Worm (Caenorhabditis elegans) whole organism, L4 larva: Measurements from ENCODE around the gene nas-7.

Experiments used
- D1046.2 ChIP-seq: fragments of 200-800 bp; sonication (Bioruptor generic); IDR thresholded peaks from 2 replicates; pipeline ENCODE4 v1.3.6; 2022; ENCODE audit warnings: missing genetic modification characterization, missing compliant biosample characterization
- F26F4.8 ChIP-seq: fragments of 200-800 bp; sonication (Bioruptor generic); conservative IDR thresholded peaks from 2 replicates; pipeline ENCODE4 v1.3.6; 2022; ENCODE audit warnings: missing genetic modification characterization, missing compliant biosample characterization
- F44E2.7 ChIP-seq: fragments of 200-800 bp; sonication (Bioruptor generic); IDR thresholded peaks from 2 replicates; pipeline ENCODE4 v2.1.2; 2022; ENCODE audit warnings: missing genetic modification characterization, missing compliant biosample characterization
- R02D3.7 ChIP-seq: fragments of 150-350 bp; sonication (generic microtip); optimal IDR thresholded peaks from 3 replicates; lab custom pipeline; 2014; ENCODE audit warnings: missing biosample characterization, missing genetic modification characterization
- Y5F2A.4 ChIP-seq: fragments of 200-800 bp; sonication (Bioruptor generic); optimal IDR thresholded peaks from 2 replicates; lab custom pipeline; 2018; ENCODE audit warnings: mild to moderate bottlenecking, missing genetic modification characterization, missing compliant biosample characterization
- aha-1 ChIP-seq: fragments of 150-350 bp; peaks from one replicate; lab custom pipeline; 2014; ENCODE audit warnings: missing biosample characterization, missing genetic modification characterization
- ama-1 ChIP-seq: fragments of 150-350 bp; optimal IDR thresholded peaks from 2 replicates; lab custom pipeline; 2014; ENCODE audit warnings: inconsistent platforms, mixed read lengths
- arid-1 ChIP-seq: fragments of 200-800 bp; sonication (Bioruptor generic); conservative IDR thresholded peaks from 2 replicates; pipeline ENCODE4 v1.3.6; 2022; ENCODE audit warnings: missing genetic modification reagents, missing genetic modification characterization, missing compliant biosample characterization
- ceh-32 ChIP-seq: sonication (generic microtip); optimal IDR thresholded peaks from 2 replicates; lab custom pipeline; 2016; ENCODE audit warnings: mild to moderate bottlenecking, missing genetic modification characterization, missing compliant biosample characterization; ENCODE audit not compliant: poor library complexity
- ceh-82 ChIP-seq: sonication (generic microtip); optimal IDR thresholded peaks from 2 replicates; lab custom pipeline; 2017; ENCODE audit warnings: missing biosample characterization, missing genetic modification characterization
- ces-1 ChIP-seq: fragments of 150-350 bp; sonication (generic microtip); optimal IDR thresholded peaks from 4 replicates; lab custom pipeline; 2014; ENCODE audit warnings: missing biosample characterization, missing genetic modification reagents, missing genetic modification characterization
- ctbp-1 ChIP-seq: fragments of 200-800 bp; sonication (Bioruptor generic); IDR thresholded peaks from 2 replicates; pipeline ENCODE4 v1.3.6; 2022; ENCODE audit warnings: missing genetic modification reagents, missing genetic modification characterization, missing compliant biosample characterization
- daf-16 ChIP-seq, 3 experiments: sonication (generic microtip); optimal IDR thresholded peaks; 2 replicates each; lab custom pipeline; 2016 to 2017; ENCODE audit warnings: missing genetic modification characterization in 3 of 3, missing genetic modification reagents in 3 of 3, mild to moderate bottlenecking in 2 of 3, missing compliant biosample characterization in 2 of 3, missing biosample characterization in 1 of 3, moderate library complexity in 1 of 3
- dmd-6 ChIP-seq: fragments of 200-800 bp; sonication (Bioruptor generic); IDR thresholded peaks from 2 replicates; pipeline ENCODE4 v1.3.6; 2022; ENCODE audit warnings: missing genetic modification reagents, missing genetic modification characterization, missing compliant biosample characterization
- dpl-1 ChIP-seq: fragments of 150-350 bp; optimal IDR thresholded peaks from 2 replicates; lab custom pipeline; 2014; ENCODE audit warnings: missing biosample characterization, missing genetic modification reagents, missing genetic modification characterization
- duxl-1 ChIP-seq: sonication (generic microtip); optimal IDR thresholded peaks from 2 replicates; lab custom pipeline; 2016; ENCODE audit warnings: mild to moderate bottlenecking, missing genetic modification characterization, moderate library complexity, missing compliant biosample characterization; ENCODE audit not compliant: poor library complexity
- fkh-10 ChIP-seq: fragments of 150-350 bp; optimal IDR thresholded peaks from 2 replicates; lab custom pipeline; 2014; ENCODE audit warnings: missing biosample characterization, missing genetic modification reagents, missing genetic modification characterization
- hlh-11 ChIP-seq: fragments of 200-800 bp; sonication (Bioruptor generic); optimal IDR thresholded peaks from 2 replicates; lab custom pipeline; 2018; ENCODE audit warnings: mild to moderate bottlenecking, missing genetic modification characterization, missing compliant biosample characterization
- hmg-1.1 ChIP-seq: fragments of 200-800 bp; sonication (Bioruptor generic); IDR thresholded peaks from 2 replicates; pipeline ENCODE4 v1.3.6; 2022; ENCODE audit warnings: missing genetic modification reagents, missing genetic modification characterization, missing compliant biosample characterization
- lin-13 ChIP-seq: fragments of 150-350 bp; optimal IDR thresholded peaks from 2 replicates; lab custom pipeline; 2014; ENCODE audit warnings: missing biosample characterization, missing genetic modification reagents, missing genetic modification characterization
- lin-15B ChIP-seq: fragments of 150-350 bp; sonication (generic microtip); optimal IDR thresholded peaks from 3 replicates; lab custom pipeline; 2014; ENCODE audit warnings: missing biosample characterization, missing genetic modification characterization
- lir-3 ChIP-seq: sonication (generic microtip); optimal IDR thresholded peaks from 2 replicates; lab custom pipeline; 2016; ENCODE audit warnings: mild to moderate bottlenecking, missing genetic modification characterization, missing compliant biosample characterization
- lsy-2 ChIP-seq, 2 experiments: fragments of 150-350 bp in 1 of 2; sonication (generic microtip) in 1 of 2; optimal IDR thresholded peaks; 2 replicates each; lab custom pipeline; 2014 to 2017; ENCODE audit warnings: missing biosample characterization in 2 of 2, missing genetic modification characterization in 2 of 2
- mdl-1 ChIP-seq, 2 experiments: fragments of 150-350 bp in 1 of 2; sonication (generic microtip) in 1 of 2; optimal IDR thresholded peaks; 2 replicates each; lab custom pipeline; 2014 to 2017; ENCODE audit warnings: missing biosample characterization in 2 of 2, missing genetic modification characterization in 2 of 2
- mxl-3 ChIP-seq: fragments of 200-800 bp; sonication (Bioruptor generic); optimal IDR thresholded peaks from 2 replicates; lab custom pipeline; 2018; ENCODE audit warnings: mild to moderate bottlenecking, missing genetic modification characterization, missing compliant biosample characterization
- nhr-111 ChIP-seq: fragments of 200-800 bp; sonication (Bioruptor generic); optimal IDR thresholded peaks from 2 replicates; lab custom pipeline; 2018; ENCODE audit warnings: mild to moderate bottlenecking, missing genetic modification characterization, missing compliant biosample characterization
- nhr-237 ChIP-seq: sonication (generic microtip); optimal IDR thresholded peaks from 2 replicates; lab custom pipeline; 2017; ENCODE audit warnings: missing biosample characterization, missing genetic modification characterization
- nhr-42 ChIP-seq: fragments of 200-800 bp; sonication (Bioruptor generic); IDR thresholded peaks from 2 replicates; pipeline ENCODE4 v1.3.6; 2022; ENCODE audit warnings: missing genetic modification characterization, missing compliant biosample characterization
- pha-4 ChIP-seq, 2 experiments: fragments of 150-350 bp in 1 of 2; fragments of 200-800 bp in 1 of 2; sonication (Bioruptor generic) in 1 of 2; IDR thresholded peaks in 1 of 2; optimal IDR thresholded peaks in 1 of 2; 2 replicates each; pipeline versions ENCODE4 v1.3.6 to Lab custom; 2014 to 2022; ENCODE audit warnings: missing genetic modification characterization in 2 of 2, missing genetic modification reagents in 2 of 2, missing biosample characterization in 1 of 2, missing compliant biosample characterization in 1 of 2
- rbr-2 ChIP-seq: sonication (generic microtip); optimal IDR thresholded peaks from 2 replicates; lab custom pipeline; 2016; ENCODE audit warnings: missing genotype, missing genetic modification characterization, missing compliant biosample characterization
- saeg-2 ChIP-seq: fragments of 200-800 bp; sonication (Bioruptor generic); IDR thresholded peaks from 2 replicates; pipeline ENCODE4 v1.3.6; 2022; ENCODE audit warnings: missing genetic modification reagents, missing genetic modification characterization, missing compliant biosample characterization
- sdz-12 ChIP-seq: fragments of 200-800 bp; sonication (Bioruptor generic); optimal IDR thresholded peaks from 2 replicates; lab custom pipeline; 2018; ENCODE audit warnings: mild to moderate bottlenecking, missing genetic modification characterization, missing compliant biosample characterization
- tag-97 ChIP-seq: fragments of 200-800 bp; sonication (Bioruptor generic); IDR thresholded peaks from 2 replicates; pipeline ENCODE4 v1.3.6; 2022; ENCODE audit warnings: missing genetic modification characterization, missing compliant biosample characterization
- unc-39 ChIP-seq: sonication (generic microtip); optimal IDR thresholded peaks from 2 replicates; lab custom pipeline; 2017; ENCODE audit warnings: missing biosample characterization, missing genetic modification characterization
- unc-62 ChIP-seq, 3 experiments: fragments of 150-350 bp in 1 of 3; sonication (generic microtip); optimal IDR thresholded peaks in 2 of 3; peaks in 1 of 3; 1 replicate in 1 of 3; 2 replicates in 2 of 3; lab custom pipeline; 2014 to 2017; ENCODE audit warnings: missing biosample characterization in 3 of 3, missing genetic modification characterization in 3 of 3, missing genetic modification reagents in 3 of 3, missing genotype in 1 of 3
- vab-7 ChIP-seq: fragments of 200-800 bp; sonication (Bioruptor generic); IDR thresholded peaks from 2 replicates; pipeline ENCODE4 v1.3.6; 2022; ENCODE audit warnings: missing genetic modification reagents, missing genetic modification characterization, missing compliant biosample characterization
- zfp-2 ChIP-seq: sonication (generic microtip); optimal IDR thresholded peaks from 2 replicates; lab custom pipeline; 2016; ENCODE audit warnings: mild to moderate bottlenecking, missing genetic modification characterization, missing compliant biosample characterization
- zip-11 ChIP-seq: fragments of 200-800 bp; sonication (Bioruptor generic); IDR thresholded peaks from 2 replicates; pipeline ENCODE4 v1.3.6; 2022; ENCODE audit warnings: missing genetic modification characterization, missing compliant biosample characterization
- zip-2 ChIP-seq: fragments of 150-350 bp; optimal IDR thresholded peaks from 2 replicates; lab custom pipeline; 2014; ENCODE audit warnings: missing biosample characterization, missing genetic modification characterization

The nas-7 gene

DNA sequence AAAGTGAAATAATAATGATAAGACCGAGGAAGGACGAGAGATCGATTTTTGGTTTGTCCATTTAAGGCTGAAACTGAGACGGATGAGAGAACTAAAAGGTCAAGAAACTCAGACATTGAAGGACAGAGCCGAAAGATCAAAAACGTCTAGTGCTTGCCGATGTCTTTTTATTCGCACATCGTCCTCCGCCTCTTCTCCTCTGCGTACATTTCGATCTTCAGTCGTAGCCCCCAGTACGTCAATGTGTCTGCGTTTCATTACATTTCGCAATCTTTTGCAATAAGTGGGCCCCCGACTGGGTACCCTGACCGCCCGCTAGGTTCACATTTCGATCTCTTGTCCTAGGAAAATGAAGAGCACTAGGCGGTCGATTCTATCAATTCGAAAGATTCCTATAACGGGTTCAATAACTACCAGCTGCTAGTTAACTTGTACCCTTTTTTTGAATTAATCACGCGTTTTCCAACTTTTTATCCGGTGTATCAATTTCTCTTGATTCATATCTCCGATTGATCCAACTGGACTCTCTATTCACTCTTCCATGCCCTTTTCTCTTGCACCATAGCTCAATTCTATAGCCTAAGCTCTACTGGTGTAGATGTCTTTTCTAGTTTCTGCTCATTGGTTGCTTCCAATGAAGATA is 10.4 kb downstream of the nas-7 start (continued):
- TF ChIP-seq ceh-32 (tag; lab: Kevin White, UChicago) (no peak), nhr-111 (no peak), arid-1 (GFP tag; lab: Robert Waterston, UW) (no peak), unc-39 (tag; lab: Kevin White, UChicago) (no peak), dmd-6 (peak; percentile 83), ama-1 (lab: Kevin White, UChicago) (peak; percentile 36), zip-2 (tag; lab: Kevin White, UChicago) (peak; percentile 93), hlh-11 (tag; lab: Kevin White, UChicago) (peak; percentile 85), D1046.2 (GFP tag; lab: Robert Waterston, UW) (no peak), lsy-2 (tag; optimal IDR thresholded peaks at IDR 0.05; lab: Kevin White, UChicago) (peak; percentile 55 to 63), pha-4 (GFP tag; IDR thresholded peaks at IDR 0.05; lab: Robert Waterston, UW) (no peak), pha-4 (tag; optimal IDR thresholded peaks at IDR 0.05; lab: Kevin White, UChicago) (no peak), aha-1 (peak; percentile 82), sdz-12 (GFP tag; lab: Kevin White, UChicago) (no peak), lin-13 (GFP tag; lab: Kevin White, UChicago) (peak; percentile 42), R02D3.7 (tag; lab: Kevin White, UChicago) (no peak), zip-11 (no peak), F44E2.7 (GFP tag; lab: Robert Waterston, UW) (no peak), saeg-2 (GFP tag; lab: Robert Waterston, UW) (no peak), F26F4.8 (GFP tag; lab: Robert Waterston, UW) (no peak), hmg-1.1 (GFP tag; lab: Robert Waterston, UW) (peak; percentile 77), zfp-2 (tag; lab: Kevin White, UChicago) (no peak), daf-16 (GFP tag; optimal IDR thresholded peaks at IDR 0.05; lab: Kevin White, UChicago) (no peak), daf-16 (tag; optimal IDR thresholded peaks at IDR 0.05; lab: Kevin White, UChicago) (peak; percentile 42), unc-62 (GFP tag; optimal IDR thresholded peaks at IDR 0.05 in 1 of 2; lab: Kevin White, UChicago) (peak in 1 of 2 experiments; percentile 94), unc-62 (tag; optimal IDR thresholded peaks at IDR 0.05; lab: Kevin White, UChicago) (no peak), tag-97 (GFP tag; lab: Robert Waterston, UW) (no peak), Y5F2A.4 (GFP tag; lab: Kevin White, UChicago) (no peak), dpl-1 (no peak), duxl-1 (tag; lab: Kevin White, UChicago) (no peak), lin-15B (no peak), mdl-1 (tag; optimal IDR thresholded peaks at IDR 0.05; lab: Kevin White, UChicago) (peak; percentile 39 to 77), ceh-82 (no peak)

DNA sequence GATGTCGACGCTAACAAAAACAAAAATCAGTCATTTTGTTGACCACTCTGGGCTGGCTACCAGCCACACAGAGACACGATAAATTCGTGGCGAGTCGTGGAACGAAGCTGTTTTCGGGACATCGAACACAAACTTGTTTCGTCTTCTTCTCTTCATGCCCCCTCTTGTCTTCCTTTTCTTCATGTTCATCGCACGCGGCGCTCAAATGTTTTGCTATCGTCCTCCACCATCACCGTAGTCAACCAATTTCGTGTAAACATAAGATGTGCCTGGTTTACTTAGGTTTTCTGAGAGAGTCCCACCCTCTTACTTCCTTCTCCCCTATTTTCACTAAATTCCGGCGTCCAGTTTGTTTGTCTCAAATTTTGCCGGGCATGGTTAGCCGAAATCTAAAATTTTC is 12.2 kb downstream of the nas-7 start:
- TF ChIP-seq aha-1 (peak; percentile 45), nhr-42 (GFP tag; lab: Robert Waterston, UW) (no peak), daf-16 (GFP tag; optimal IDR thresholded peaks at IDR 0.05; lab: Kevin White, UChicago) (peak in 1 of 2 experiments; percentile 29), daf-16 (tag; optimal IDR thresholded peaks at IDR 0.05; lab: Kevin White, UChicago) (peak; percentile 13), ces-1 (no peak), ctbp-1 (GFP tag; lab: Robert Waterston, UW) (0 out of 2 replicates have a peak, but pooled peaks have one; percentile 44), mdl-1 (tag; optimal IDR thresholded peaks at IDR 0.05; lab: Kevin White, UChicago) (peak in 1 of 2 experiments; percentile 60), rbr-2 (tag; lab: Kevin White, UChicago) (peak; percentile 27), nhr-237 (no peak), fkh-10 (no peak), mxl-3 (GFP tag; lab: Kevin White, UChicago) (peak; percentile 48), lir-3 (tag; lab: Kevin White, UChicago) (no peak), unc-62 (GFP tag; optimal IDR thresholded peaks at IDR 0.05 in 1 of 2; lab: Kevin White, UChicago) (peak in 1 of 2 experiments; percentile 57), unc-62 (tag; optimal IDR thresholded peaks at IDR 0.05; lab: Kevin White, UChicago) (no peak), hlh-11 (tag; lab: Kevin White, UChicago) (peak; percentile 35), vab-7 (GFP tag; lab: Robert Waterston, UW) (no peak)
